Fruit fly (Drosophila melanogaster) whole organism, embryonic: ENCODE data around the gene Gad1.

Experiments used
- Antp ChIP-seq: fragments of 200-800 bp; sonication (Bioruptor generic); optimal IDR thresholded peaks from 3 replicates; lab custom pipeline; 2016; ENCODE audit warnings: missing biosample characterization, missing genetic modification characterization
- CG10267 ChIP-seq: fragments of 200-800 bp; sonication (Bioruptor generic); optimal IDR thresholded peaks from 2 replicates; lab custom pipeline; 2018; ENCODE audit warnings: missing biosample characterization, mild to moderate bottlenecking, missing genetic modification characterization, moderate library complexity
- CG10274 ChIP-seq: fragments of 200-800 bp; sonication (Bioruptor generic); optimal IDR thresholded peaks from 3 replicates; lab custom pipeline; 2017; ENCODE audit warnings: missing biosample characterization, mild to moderate bottlenecking, missing genetic modification characterization
- CG10565 ChIP-seq: fragments of 200-800 bp; sonication (Bioruptor generic); optimal IDR thresholded peaks from 3 replicates; lab custom pipeline; 2016; ENCODE audit warnings: missing biosample characterization, mild to moderate bottlenecking, missing genetic modification characterization
- CG11085 ChIP-seq: fragments of 200-800 bp; sonication (Bioruptor generic); IDR thresholded peaks from 2 replicates; pipeline ENCODE4 v1.3.6; 2022; ENCODE audit warnings: missing biosample characterization, missing genetic modification characterization
- CG15011 ChIP-seq: fragments of 200-800 bp; sonication (Bioruptor generic); optimal IDR thresholded peaks from 3 replicates; lab custom pipeline; 2018; ENCODE audit warnings: missing biosample characterization, mild to moderate bottlenecking, missing genetic modification characterization
- CG15073 ChIP-seq: fragments of 200-800 bp; sonication (Bioruptor generic); optimal IDR thresholded peaks from 2 replicates; lab custom pipeline; 2016; ENCODE audit warnings: missing biosample characterization, missing genetic modification characterization
- CG2129 ChIP-seq: fragments of 200-800 bp; sonication (Bioruptor generic); IDR thresholded peaks from 2 replicates; pipeline ENCODE4 v1.3.6; 2022; ENCODE audit warnings: missing biosample characterization, missing genetic modification characterization; ENCODE audit not compliant: partially characterized antibody
- CG2202 ChIP-seq: fragments of 200-800 bp; sonication (Bioruptor generic); optimal IDR thresholded peaks from 2 replicates; lab custom pipeline; 2018; ENCODE audit warnings: missing biosample characterization, mild to moderate bottlenecking, missing genetic modification characterization
- CG32767 ChIP-seq: fragments of 200-800 bp; sonication (Bioruptor generic); IDR thresholded peaks from 2 replicates; pipeline ENCODE4 v1.3.6; 2022; ENCODE audit warnings: missing biosample characterization, missing genetic modification characterization
- CG34224 ChIP-seq: fragments of 200-800 bp; sonication (Bioruptor generic); IDR thresholded peaks from 3 replicates; pipeline ENCODE4 v1.3.6; 2022; ENCODE audit warnings: missing biosample characterization, missing genetic modification characterization; ENCODE audit not compliant: partially characterized antibody
- CG34376 ChIP-seq: fragments of 200-800 bp; sonication (Bioruptor generic); optimal IDR thresholded peaks from 2 replicates; lab custom pipeline; 2018; ENCODE audit warnings: missing biosample characterization, mild to moderate bottlenecking, missing genetic modification characterization
- CG4854 ChIP-seq: fragments of 200-800 bp; sonication (Bioruptor generic); optimal IDR thresholded peaks from 2 replicates; lab custom pipeline; 2016; ENCODE audit warnings: missing biosample characterization, missing genetic modification characterization, inconsistent platforms
- CG7745 ChIP-seq: fragments of 200-800 bp; sonication (Bioruptor generic); optimal IDR thresholded peaks from 2 replicates; lab custom pipeline; 2018; ENCODE audit warnings: missing biosample characterization, mild to moderate bottlenecking, missing genetic modification characterization, moderate library complexity
- CHES-1-like ChIP-seq: fragments of 200-800 bp; sonication (Bioruptor generic); optimal IDR thresholded peaks from 2 replicates; lab custom pipeline; 2016; ENCODE audit warnings: missing biosample characterization, missing genetic modification characterization
- Deaf1 ChIP-seq: fragments of 200-800 bp; optimal IDR thresholded peaks from 3 replicates; lab custom pipeline; 2019; ENCODE audit warnings: missing biosample characterization, mild to moderate bottlenecking, missing genetic modification characterization, moderate library complexity
- Ets65A ChIP-seq: fragments of 200-800 bp; sonication (Bioruptor generic); peaks from one replicate; lab custom pipeline; 2016; ENCODE audit warnings: missing biosample characterization, missing genetic modification characterization
- HmgD ChIP-seq: fragments of 200-800 bp; sonication (Bioruptor generic); optimal IDR thresholded peaks from 3 replicates; lab custom pipeline; 2016; ENCODE audit warnings: missing biosample characterization, missing genetic modification characterization
- Hr39 ChIP-seq: fragments of >200 bp; optimal IDR thresholded peaks from 2 replicates; lab custom pipeline; 2017
- MESR4 ChIP-seq: fragments of 200-800 bp; sonication (Bioruptor generic); optimal IDR thresholded peaks from 2 replicates; lab custom pipeline; 2018; ENCODE audit warnings: missing biosample characterization, mild to moderate bottlenecking, missing genetic modification characterization, moderate library complexity
- Myb ChIP-seq: fragments of 200-800 bp; sonication (Bioruptor generic); optimal IDR thresholded peaks from 2 replicates; lab custom pipeline; 2016; ENCODE audit warnings: missing biosample characterization, missing genetic modification characterization
- Rx ChIP-seq: fragments of 200-800 bp; sonication (Bioruptor generic); IDR thresholded peaks from 2 replicates; pipeline ENCODE4 v1.3.6; 2022; ENCODE audit warnings: missing biosample characterization, missing genetic modification characterization
- Scr ChIP-seq: fragments of 200-800 bp; sonication (Bioruptor generic); IDR thresholded peaks from 2 replicates; pipeline ENCODE4 v1.3.6; 2022; ENCODE audit warnings: missing biosample characterization, missing genetic modification characterization; ENCODE audit not compliant: partially characterized antibody
- Six4 ChIP-seq: fragments of 200-800 bp; sonication (Bioruptor generic); optimal IDR thresholded peaks from 2 replicates; lab custom pipeline; 2016; ENCODE audit warnings: missing biosample characterization, missing genetic modification characterization
- Sox102F ChIP-seq: fragments of 200-800 bp; sonication (Bioruptor generic); optimal IDR thresholded peaks from 2 replicates; lab custom pipeline; 2018; ENCODE audit warnings: missing biosample characterization, mild to moderate bottlenecking, missing genetic modification characterization, moderate library complexity
- YL-1 ChIP-seq: fragments of 200-800 bp; sonication (Bioruptor generic); optimal IDR thresholded peaks from 3 replicates; lab custom pipeline; 2017; ENCODE audit warnings: missing biosample characterization, mild to moderate bottlenecking, missing genetic modification characterization
- bbx ChIP-seq: fragments of 200-800 bp; sonication (Bioruptor generic); IDR thresholded peaks from 2 replicates; pipeline ENCODE4 v1.3.6; 2022; ENCODE audit warnings: missing biosample characterization, missing genetic modification characterization; ENCODE audit not compliant: partially characterized antibody
- crc ChIP-seq: fragments of 200-800 bp; sonication (Bioruptor generic); optimal IDR thresholded peaks from 2 replicates; lab custom pipeline; 2016; ENCODE audit warnings: missing biosample characterization, missing genetic modification characterization
- cwo ChIP-seq: fragments of 200-800 bp; sonication (Bioruptor generic); optimal IDR thresholded peaks from 3 replicates; lab custom pipeline; 2017; ENCODE audit warnings: missing biosample characterization, missing genetic modification characterization, mild to moderate bottlenecking, moderate library complexity, missing genetic modification reagents
- dan ChIP-seq: fragments of 200-800 bp; sonication (Bioruptor generic); IDR thresholded peaks from 2 replicates; pipeline ENCODE4 v1.3.6; 2022; ENCODE audit warnings: missing biosample characterization, missing genetic modification characterization
- gt ChIP-seq: fragments of 200-800 bp; sonication (Bioruptor generic); IDR thresholded peaks from 2 replicates; pipeline ENCODE4 v1.3.6; 2022; ENCODE audit warnings: missing biosample characterization, missing genetic modification characterization
- hb ChIP-seq: fragments of 200-800 bp; sonication (Bioruptor generic); IDR thresholded peaks from 3 replicates; pipeline ENCODE4 v1.3.6; 2022; ENCODE audit warnings: missing biosample characterization, missing genetic modification characterization; ENCODE audit not compliant: partially characterized antibody
- hbn ChIP-seq: fragments of 200-800 bp; sonication (Bioruptor generic); IDR thresholded peaks from 2 replicates; pipeline ENCODE4 v1.3.6; 2022; ENCODE audit warnings: missing biosample characterization, missing genetic modification characterization; ENCODE audit not compliant: partially characterized antibody
- inv ChIP-seq: fragments of 200-800 bp; sonication (Bioruptor generic); IDR thresholded peaks from 2 replicates; pipeline ENCODE4 v1.3.6; 2022; ENCODE audit warnings: missing biosample characterization, missing genetic modification characterization; ENCODE audit not compliant: partially characterized antibody
- jumu ChIP-seq: fragments of 200-800 bp; sonication (Bioruptor generic); optimal IDR thresholded peaks from 3 replicates; lab custom pipeline; 2016; ENCODE audit warnings: missing biosample characterization, missing genetic modification characterization
- ken ChIP-seq: fragments of 200-800 bp; sonication (Bioruptor generic); IDR thresholded peaks from 3 replicates; pipeline ENCODE4 v1.3.6; 2022; ENCODE audit warnings: missing biosample characterization, missing genetic modification characterization
- klu ChIP-seq: fragments of 200-800 bp; sonication (Bioruptor generic); IDR thresholded peaks from 2 replicates; pipeline ENCODE4 v1.3.6; 2022; ENCODE audit warnings: missing biosample characterization, missing genetic modification characterization
- kni ChIP-seq: fragments of 200-800 bp; sonication (Bioruptor generic); optimal IDR thresholded peaks from 3 replicates; lab custom pipeline; 2017; ENCODE audit warnings: mild to moderate bottlenecking, missing biosample characterization, missing genetic modification reagents, missing genetic modification characterization
- nmo ChIP-seq: fragments of 200-800 bp; sonication (Bioruptor generic); optimal IDR thresholded peaks from 2 replicates; lab custom pipeline; 2018; ENCODE audit warnings: missing biosample characterization, mild to moderate bottlenecking, missing genetic modification characterization, moderate library complexity
- pan ChIP-seq, 4 experiments: fragments of >200 bp in 3 of 4; fragments of 200-800 bp in 1 of 4; sonication (Bioruptor generic) in 1 of 4; optimal IDR thresholded peaks in 3 of 4; IDR thresholded peaks in 1 of 4; 2 replicates each; pipeline versions ENCODE4 v1.3.6 to Lab custom; 2017 to 2022; ENCODE audit warnings: missing biosample characterization in 2 of 4, missing genetic modification characterization in 2 of 4, mixed read lengths in 1 of 4
- pum ChIP-seq: fragments of 200-800 bp; sonication (Bioruptor generic); optimal IDR thresholded peaks from 2 replicates; lab custom pipeline; 2016; ENCODE audit warnings: missing biosample characterization, missing genetic modification characterization
- ranshi ChIP-seq: fragments of 200-800 bp; sonication (Bioruptor generic); IDR thresholded peaks from 2 replicates; pipeline ENCODE4 v1.3.6; 2022; ENCODE audit warnings: missing biosample characterization, missing genetic modification characterization
- repo ChIP-seq: fragments of 200-800 bp; sonication (Bioruptor generic); optimal IDR thresholded peaks from 2 replicates; lab custom pipeline; 2016; ENCODE audit warnings: missing biosample characterization, missing genetic modification characterization
- stc ChIP-seq: fragments of 200-800 bp; sonication (Bioruptor generic); IDR thresholded peaks from 2 replicates; pipeline ENCODE4 v1.3.6; 2022; ENCODE audit warnings: missing biosample characterization, missing genetic modification characterization
- unc-4 ChIP-seq: fragments of 200-800 bp; sonication (Bioruptor generic); IDR thresholded peaks from 2 replicates; pipeline ENCODE4 v1.3.6; 2022; ENCODE audit warnings: missing biosample characterization, missing genetic modification characterization; ENCODE audit not compliant: partially characterized antibody

Gad1 gene

dm6 chr3L:4108844-4109494 lies 20.4 kb upstream of the Gad1 start (continued):
- peak; percentile 33 for TF ChIP-seq repo (GFP tag; lab: Kevin White, UChicago)
- TF ChIP-seq gt (GFP tag; lab: Robert Waterston, UW) = no peak
- TF ChIP-seq dan (GFP tag; lab: Robert Waterston, UW) = 0 out of 2 replicates have a peak, but pooled peaks have one; percentile 17
- peak; percentile 74 for TF ChIP-seq crc (GFP tag; lab: Kevin White, UChicago)
- TF ChIP-seq Ets65A (GFP tag; lab: Kevin White, UChicago) = peak; percentile 69
- TF ChIP-seq Sox102F (GFP tag; lab: Kevin White, UChicago) = peak; percentile 74
- TF ChIP-seq HmgD (GFP tag; lab: Kevin White, UChicago) = no peak
- peak; percentile 62 for TF ChIP-seq pum
- TF ChIP-seq ken (GFP tag; lab: Robert Waterston, UW) = peak; percentile 51; the same call in 1 of the 3 replicates
- TF ChIP-seq CG11085 (GFP tag; lab: Robert Waterston, UW) = no peak
- no peak for TF ChIP-seq Rx
- TF ChIP-seq Six4 (GFP tag; lab: Kevin White, UChicago) = peak; percentile 9
- peak; percentile 48 for TF ChIP-seq CG2202 (tag; lab: Kevin White, UChicago)
- TF ChIP-seq, all 482 proteins: peak for 322

- peak; percentile 39; the same call in 1 of the 3 replicates for TF ChIP-seq hb
- TF ChIP-seq stc (GFP tag; lab: Robert Waterston, UW) = no peak
- no peak for TF ChIP-seq CG15073 (GFP tag; lab: Kevin White, UChicago)
- no peak for TF ChIP-seq crc (GFP tag; lab: Kevin White, UChicago)
- TF ChIP-seq Sox102F (GFP tag; lab: Kevin White, UChicago) = no peak
- TF ChIP-seq CG4854 (GFP tag; lab: Kevin White, UChicago) = no peak
- TF ChIP-seq CG10267 (tag; lab: Kevin White, UChicago) = peak; percentile 35
- TF ChIP-seq unc-4 (GFP tag; lab: Robert Waterston, UW) = peak; percentile 87
- no peak for TF ChIP-seq pan (optimal IDR thresholded peaks at IDR 0.05; lab: Kevin White, UChicago)
- peak in 1 of 2 experiments; percentile 6 for TF ChIP-seq pan (GFP tag; optimal IDR thresholded peaks at IDR 0.05 in 1 of 2, IDR thresholded peaks at IDR 0.05 in 1 of 2)
- peak; percentile 81 for TF ChIP-seq CG34224 (GFP tag; lab: Robert Waterston, UW)
- 0 out of 2 replicates have a peak, but pooled peaks have one; percentile 34 for TF ChIP-seq CG32767 (GFP tag; lab: Robert Waterston, UW)
- peak; percentile 11 for TF ChIP-seq CG34376 (GFP tag; lab: Kevin White, UChicago)
- TF ChIP-seq CG10565 = no peak
- TF ChIP-seq bbx (GFP tag; lab: Robert Waterston, UW) = peak; percentile 87
- TF ChIP-seq CG7745 (tag; lab: Kevin White, UChicago) = no peak
- TF ChIP-seq inv = peak; percentile 78
- peak; percentile 79 for TF ChIP-seq CG2129
- peak; percentile 44 for TF ChIP-seq CHES-1-like (GFP tag; lab: Kevin White, UChicago)
- peak; percentile 38 for TF ChIP-seq Deaf1 (tag; lab: Kevin White, UChicago)
- TF ChIP-seq MESR4 (GFP tag; lab: Kevin White, UChicago) = peak; percentile 57
- TF ChIP-seq Hr39 (lab: Kevin White, UChicago) = no peak
- no peak for TF ChIP-seq CG15011 (GFP tag; lab: Kevin White, UChicago)
- TF ChIP-seq jumu (GFP tag; lab: Kevin White, UChicago) = no peak
- peak; percentile 85 for TF ChIP-seq Scr (GFP tag; lab: Robert Waterston, UW)
- TF ChIP-seq Antp (GFP tag; lab: Kevin White, UChicago) = no peak
- peak; percentile 28; the same call in 1 of the 2 replicates for TF ChIP-seq ranshi (GFP tag; lab: Robert Waterston, UW)
- no peak for TF ChIP-seq CG10274 (GFP tag; lab: Kevin White, UChicago)
- TF ChIP-seq hbn (GFP tag; lab: Robert Waterston, UW) = peak; percentile 86
- peak; percentile 68 for TF ChIP-seq YL-1 (GFP tag; lab: Kevin White, UChicago)
- peak; percentile 90 for TF ChIP-seq Myb
- TF ChIP-seq klu (GFP tag; lab: Robert Waterston, UW) = no peak
- peak; percentile 61 for TF ChIP-seq cwo
- TF ChIP-seq nmo (GFP tag; lab: Kevin White, UChicago) = peak; percentile 15
- TF ChIP-seq kni (GFP tag; lab: Kevin White, UChicago) = peak; percentile 8
Measured at dm6 chr3L:4108072-4108843, 19.7 kb upstream of the Gad1 start, which contains the start of gene Ack. TSS of gene Ack (plus strand) at chr3L:4108186.
